Worm (Caenorhabditis elegans) whole organism, L1 larva: ENCODE data around the gene mam-6.

Experiments
- hpl-2 ChIP-seq: fragments of 150-350 bp; optimal IDR thresholded peaks from 2 replicates; lab custom pipeline; 2014; ENCODE audit warnings: missing biosample characterization, missing genetic modification reagents, missing genetic modification characterization
- lin-15B ChIP-seq: fragments of 150-350 bp; sonication (generic microtip); optimal IDR thresholded peaks from 3 replicates; lab custom pipeline; 2014; ENCODE audit warnings: missing biosample characterization, missing genetic modification characterization
- unc-62 ChIP-seq: fragments of 150-350 bp; optimal IDR thresholded peaks from 2 replicates; lab custom pipeline; 2014; ENCODE audit warnings: missing biosample characterization, missing genetic modification reagents, missing genetic modification characterization
- ztf-11 ChIP-seq, 2 experiments: sonication (generic microtip); optimal IDR thresholded peaks; 2 replicates each; lab custom pipeline; 2016 to 2017; ENCODE audit warnings: missing genetic modification characterization in 2 of 2, missing biosample characterization in 1 of 2, missing compliant biosample characterization in 1 of 2

DNA sequence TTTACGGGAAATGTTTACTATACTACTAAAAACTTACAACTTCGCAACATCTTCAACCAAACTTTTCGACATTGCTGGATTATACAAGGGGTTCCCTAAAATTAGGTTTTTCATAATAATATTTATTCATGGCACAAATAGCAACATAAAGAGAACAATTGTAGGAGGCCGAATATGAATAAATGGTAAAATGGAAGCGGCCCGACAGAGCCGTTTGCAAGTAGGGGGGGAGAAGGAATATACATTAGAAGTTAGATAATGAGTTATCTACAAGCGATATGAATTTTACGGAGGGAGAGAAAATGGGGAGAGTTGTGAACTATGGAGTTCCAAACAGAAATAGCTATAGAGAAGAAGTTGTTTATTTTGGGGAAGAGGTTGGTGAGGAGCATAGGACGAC lies 8.8 kb downstream of the mam-6 start, which contains the start of gene fbxa-96:
- TF ChIP-seq hpl-2 (GFP tag; lab: Kevin White, UChicago) (no peak), unc-62 (GFP tag; lab: Kevin White, UChicago) (no peak), lin-15B (tag; lab: Kevin White, UChicago) (no peak), ztf-11 (tag; optimal IDR thresholded peaks at IDR 0.05; lab: Kevin White, UChicago) (no peak)
